Fruit fly (Drosophila melanogaster) whole organism, adult: Measurements from ENCODE around the gene Nckx30C.
A peak's percentile ranks its signal among the peaks of the same experiment; 100 is the strongest.

Experiments used
- CG11617 ChIP-seq: fragments of 200-800 bp; sonication (Bioruptor generic); optimal IDR thresholded peaks from 2 replicates; lab custom pipeline; 2017; ENCODE audit warnings: mild to moderate bottlenecking, missing biosample characterization, missing genetic modification reagents, missing genetic modification characterization
- CG12768 ChIP-seq: fragments of 200-800 bp; sonication (Bioruptor generic); optimal IDR thresholded peaks from 2 replicates; lab custom pipeline; 2017; ENCODE audit warnings: missing biosample characterization, missing genetic modification characterization, mild to moderate bottlenecking, moderate library complexity, missing genetic modification reagents
- CG14711 ChIP-seq: fragments of 200-800 bp; sonication (Bioruptor generic); optimal IDR thresholded peaks from 2 replicates; lab custom pipeline; 2018; ENCODE audit warnings: missing biosample characterization, mild to moderate bottlenecking, missing genetic modification characterization, moderate library complexity
- CG1620 ChIP-seq: fragments of 200-800 bp; sonication (Bioruptor generic); optimal IDR thresholded peaks from 2 replicates; lab custom pipeline; 2016; ENCODE audit warnings: missing biosample characterization, missing genetic modification characterization
- CG33017 ChIP-seq: fragments of 200-800 bp; sonication (Bioruptor generic); optimal IDR thresholded peaks from 2 replicates; lab custom pipeline; 2018; ENCODE audit warnings: missing biosample characterization, mild to moderate bottlenecking, missing genetic modification characterization, moderate library complexity
- CG5204 ChIP-seq: fragments of 200-800 bp; sonication (Bioruptor generic); optimal IDR thresholded peaks from 2 replicates; lab custom pipeline; 2016; ENCODE audit warnings: missing biosample characterization, missing genetic modification characterization
- CG7045 ChIP-seq: fragments of 200-800 bp; sonication (Bioruptor generic); optimal IDR thresholded peaks from 2 replicates; lab custom pipeline; 2017; ENCODE audit warnings: missing biosample characterization, mild to moderate bottlenecking, missing genetic modification characterization
- CG7101 ChIP-seq: fragments of 200-800 bp; sonication (Bioruptor generic); optimal IDR thresholded peaks from 2 replicates; lab custom pipeline; 2018; ENCODE audit warnings: missing biosample characterization, mild to moderate bottlenecking, missing genetic modification characterization, moderate library complexity
- Clk ChIP-seq: fragments of 200-800 bp; sonication (Bioruptor generic); optimal IDR thresholded peaks from 2 replicates; lab custom pipeline; 2017; ENCODE audit warnings: missing biosample characterization, missing genetic modification characterization
- Crg-1 ChIP-seq: fragments of 200-800 bp; sonication (Bioruptor generic); optimal IDR thresholded peaks from 2 replicates; lab custom pipeline; 2016; ENCODE audit warnings: missing biosample characterization, missing genetic modification characterization
- Hr96 ChIP-seq: fragments of 200-800 bp; sonication (Bioruptor generic); optimal IDR thresholded peaks from 2 replicates; lab custom pipeline; 2016; ENCODE audit warnings: missing biosample characterization, missing genetic modification characterization
- Mnt ChIP-seq: fragments of 200-800 bp; sonication (Bioruptor generic); optimal IDR thresholded peaks from 2 replicates; lab custom pipeline; 2016; ENCODE audit warnings: missing biosample characterization, mild to moderate bottlenecking, missing genetic modification characterization
- bab1 ChIP-seq: fragments of 200-800 bp; sonication (Bioruptor generic); optimal IDR thresholded peaks from 3 replicates; lab custom pipeline; 2019; ENCODE audit warnings: missing biosample characterization, mild to moderate bottlenecking, missing genetic modification characterization, moderate library complexity
- cic ChIP-seq: fragments of 200-800 bp; sonication (Bioruptor generic); optimal IDR thresholded peaks from 2 replicates; lab custom pipeline; 2017; ENCODE audit warnings: missing biosample characterization, mild to moderate bottlenecking, missing genetic modification characterization, moderate library complexity
- cnc ChIP-seq, 2 experiments: fragments of >200 bp; optimal IDR thresholded peaks; 2 replicates each; lab custom pipeline; 2017
- kay ChIP-seq: fragments of 200-800 bp; sonication (Bioruptor generic); peaks from one replicate; lab custom pipeline; 2016; ENCODE audit warnings: missing biosample characterization, missing genetic modification characterization, borderline replicate concordance
- ovo ChIP-seq: fragments of 200-800 bp; sonication (Bioruptor generic); optimal IDR thresholded peaks from 2 replicates; lab custom pipeline; 2016; ENCODE audit warnings: missing biosample characterization, missing genetic modification characterization
- pad ChIP-seq: fragments of 200-800 bp; sonication (Bioruptor generic); optimal IDR thresholded peaks from 3 replicates; lab custom pipeline; 2017; ENCODE audit warnings: missing biosample characterization, missing genetic modification characterization, mild to moderate bottlenecking, moderate library complexity, missing genetic modification reagents
- tj ChIP-seq: fragments of 200-800 bp; sonication (Bioruptor generic); optimal IDR thresholded peaks from 3 replicates; lab custom pipeline; 2017; ENCODE audit warnings: missing biosample characterization, mild to moderate bottlenecking, missing genetic modification characterization, moderate library complexity
- toe ChIP-seq: fragments of 200-800 bp; sonication (Bioruptor generic); optimal IDR thresholded peaks from 2 replicates; lab custom pipeline; 2016; ENCODE audit warnings: missing biosample characterization, missing genetic modification characterization

The Nckx30C gene

DNA sequence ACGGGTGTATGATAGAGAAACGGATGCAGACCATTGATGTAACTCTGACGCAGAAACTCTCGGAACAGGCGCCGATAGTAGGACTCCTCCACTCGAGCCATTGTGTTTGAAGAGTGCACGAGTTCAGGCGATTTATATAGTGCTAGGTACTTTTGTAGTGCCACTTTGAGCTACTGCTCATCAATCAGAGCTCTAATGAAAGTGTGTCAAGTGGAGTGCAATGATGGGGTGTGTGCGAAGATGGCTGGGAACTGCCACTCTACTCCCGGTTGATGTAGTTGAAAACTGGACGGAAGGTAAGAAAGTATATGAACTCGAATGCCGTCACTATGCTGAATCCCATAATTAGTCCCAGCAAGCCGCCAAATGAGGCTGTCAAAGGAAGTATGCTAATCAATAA lies 24.6 kb upstream of the Nckx30C start, which contains the start of gene ppk18:
Gene ppk18 (minus strand): TSS at position 101 of the 400 bp plus-strand sequence.
- TF ChIP-seq kay (GFP tag; lab: Kevin White, UChicago) (no peak), bab1 (GFP tag; lab: Kevin White, UChicago) (no peak), tj (GFP tag; lab: Kevin White, UChicago) (no peak), CG11617 (GFP tag; lab: Kevin White, UChicago) (no peak), toe (GFP tag; lab: Kevin White, UChicago) (no peak)

DNA sequence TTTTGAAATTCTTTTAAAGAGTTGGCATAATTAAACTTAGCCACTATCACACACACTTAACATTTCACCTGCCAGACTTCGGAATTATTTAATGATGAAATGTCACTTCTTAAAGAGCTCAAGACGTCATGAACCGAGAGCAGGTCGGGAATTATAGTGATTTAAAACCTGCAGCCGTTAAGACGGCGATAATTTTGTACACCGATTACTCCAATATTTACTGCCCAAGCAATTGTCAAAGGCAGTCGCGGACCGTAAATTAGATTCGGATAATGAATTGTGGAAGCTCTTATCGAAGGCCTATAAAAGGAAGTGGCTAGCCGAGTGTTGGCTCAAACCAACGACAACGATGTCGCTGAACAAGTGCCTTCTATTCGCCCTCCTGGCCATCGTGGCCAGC lies 22.4 kb upstream of the Nckx30C start, which contains the start of gene CG17633:
Gene CG17633 (plus strand): TSS at position 326 of the 400 bp plus-strand sequence.
- TF ChIP-seq bab1 (GFP tag; lab: Kevin White, UChicago) (no peak), CG5204 (GFP tag; lab: Kevin White, UChicago) (no peak), Mnt (GFP tag; lab: Kevin White, UChicago) (no peak)

DNA sequence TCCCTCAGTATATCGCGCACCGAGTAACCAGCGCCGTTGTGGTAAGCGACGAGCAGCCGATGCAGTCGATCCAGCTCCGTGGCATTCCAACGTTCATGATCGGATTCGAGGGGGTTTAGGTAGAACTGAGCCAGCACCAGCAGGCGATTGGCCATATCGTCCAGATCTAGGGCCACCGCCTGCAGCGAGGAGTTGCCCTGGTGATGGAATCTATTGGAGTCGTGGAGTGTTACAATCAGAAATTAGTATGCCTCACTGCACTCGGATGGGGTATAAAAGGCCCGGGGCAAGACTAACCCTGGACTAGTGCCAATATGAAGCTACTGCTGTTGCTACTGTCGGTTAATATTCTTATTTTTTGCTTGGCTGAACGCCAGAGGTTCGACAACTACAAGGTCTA lies 20.5 kb upstream of the Nckx30C start, which contains the start of gene CG4017:
Gene CG4017 (plus strand): TSS at position 301 of the 400 bp plus-strand sequence.
- TF ChIP-seq CG1620 (no peak), CG7101 (tag; lab: Kevin White, UChicago) (no peak), CG14711 (tag; lab: Kevin White, UChicago) (no peak), kay (GFP tag; lab: Kevin White, UChicago) (no peak), cnc (optimal IDR thresholded peaks at IDR 0.05; lab: Kevin White, UChicago) (no peak)

DNA sequence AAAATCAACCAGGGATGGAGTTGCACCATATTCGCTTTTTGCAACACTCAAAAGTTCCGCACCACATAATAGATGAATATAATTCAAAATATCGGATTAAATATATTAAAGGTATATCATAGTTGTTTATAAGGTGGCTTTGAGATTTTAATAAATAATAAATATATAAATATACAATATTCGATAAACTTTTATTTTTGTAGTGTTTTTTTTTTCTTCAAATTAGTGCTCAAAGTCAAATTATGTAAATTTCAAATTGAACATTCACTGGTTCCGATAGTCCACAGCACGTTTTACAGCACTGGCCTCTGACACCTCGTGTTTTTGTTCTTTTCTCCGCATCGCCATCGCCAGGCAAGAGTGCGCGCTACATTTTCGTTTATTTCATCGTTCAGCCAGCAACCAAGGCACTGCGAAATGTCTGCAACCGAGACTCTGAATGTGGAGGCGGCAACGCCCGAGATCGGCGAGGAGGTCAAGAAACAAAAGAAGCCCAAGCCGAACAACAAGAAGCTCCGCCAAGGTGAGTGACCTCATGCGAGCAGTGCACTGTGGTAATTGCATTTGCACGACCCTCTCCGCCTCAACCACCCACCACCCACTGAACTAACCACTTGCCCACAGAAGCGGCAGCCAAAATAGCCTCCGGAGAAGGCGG lies 17.0 kb upstream of the Nckx30C start, which contains the start of the genes Taf11 and und:
Gene Taf11 (minus strand): TSS at position 51 of the 658 bp plus-strand sequence.
Gene und (plus strand): TSS at position 158 of the 658 bp plus-strand sequence.
- TF ChIP-seq cic (GFP tag; lab: Kevin White, UChicago): peak; percentile 30
- TF ChIP-seq CG7045 (GFP tag; lab: Kevin White, UChicago): peak; percentile 78
- no peak for TF ChIP-seq cnc (optimal IDR thresholded peaks at IDR 0.05; lab: Kevin White, UChicago)
- TF ChIP-seq bab1 (GFP tag; lab: Kevin White, UChicago): peak; percentile 17
- peak; percentile 44 for TF ChIP-seq CG1620
- TF ChIP-seq Hr96 (GFP tag; lab: Kevin White, UChicago): peak; percentile 39
- peak; percentile 27 for TF ChIP-seq ovo (GFP tag; lab: Kevin White, UChicago)
- TF ChIP-seq Mnt (GFP tag; lab: Kevin White, UChicago): peak; percentile 80
- TF ChIP-seq CG33017 (tag; lab: Kevin White, UChicago): peak; percentile 13
- peak; percentile 51 for TF ChIP-seq CG14711 (tag; lab: Kevin White, UChicago)
- TF ChIP-seq Clk (GFP tag; lab: Kevin White, UChicago): peak; percentile 0
- TF ChIP-seq Crg-1 (GFP tag; lab: Kevin White, UChicago): peak; percentile 78
- peak; percentile 71 for TF ChIP-seq CG12768
- no peak for TF ChIP-seq kay (GFP tag; lab: Kevin White, UChicago)
- TF ChIP-seq toe (GFP tag; lab: Kevin White, UChicago): peak; percentile 54
- no peak for TF ChIP-seq CG5204 (GFP tag; lab: Kevin White, UChicago)
- TF ChIP-seq CG7101 (tag; lab: Kevin White, UChicago): peak; percentile 42
- peak; percentile 74 for TF ChIP-seq pad (GFP tag; lab: Kevin White, UChicago)
- peak; percentile 53 for TF ChIP-seq CG11617 (GFP tag; lab: Kevin White, UChicago)
- TF ChIP-seq tj (GFP tag; lab: Kevin White, UChicago): no peak

DNA sequence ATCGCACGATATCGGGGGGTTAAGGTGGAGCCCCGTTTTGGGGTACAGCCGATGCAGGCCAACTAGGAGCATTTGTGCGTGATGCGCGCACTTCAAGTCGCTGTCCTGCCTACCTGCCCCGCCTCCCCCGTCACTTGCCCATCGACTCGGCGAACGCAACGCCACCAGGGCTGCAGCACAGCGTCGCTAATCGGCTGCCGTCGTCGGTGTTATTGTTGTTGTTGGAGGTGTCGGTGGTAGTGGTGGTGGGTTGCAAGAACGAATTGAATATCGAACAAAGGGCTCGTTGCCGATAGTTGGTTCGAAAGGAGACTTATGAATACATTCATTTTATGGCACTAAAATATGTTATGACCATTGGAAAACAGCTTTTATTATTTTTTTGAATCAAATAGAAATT lies 12.6 kb upstream of the Nckx30C start:
- no peak for TF ChIP-seq kay (GFP tag; lab: Kevin White, UChicago)
- TF ChIP-seq ovo (GFP tag; lab: Kevin White, UChicago): peak; percentile 8
- TF ChIP-seq CG1620: no peak
- peak; percentile 73 for TF ChIP-seq Hr96 (GFP tag; lab: Kevin White, UChicago)
- TF ChIP-seq CG12768: no peak
- peak; percentile 56 for TF ChIP-seq CG5204 (GFP tag; lab: Kevin White, UChicago)
- TF ChIP-seq toe (GFP tag; lab: Kevin White, UChicago): peak; percentile 73
- TF ChIP-seq CG33017 (tag; lab: Kevin White, UChicago): peak; percentile 55
- TF ChIP-seq pad (GFP tag; lab: Kevin White, UChicago): no peak
- peak; percentile 37 for TF ChIP-seq CG14711 (tag; lab: Kevin White, UChicago)
- TF ChIP-seq bab1 (GFP tag; lab: Kevin White, UChicago): peak; percentile 46
- peak; percentile 46 for TF ChIP-seq Mnt (GFP tag; lab: Kevin White, UChicago)
- TF ChIP-seq cic (GFP tag; lab: Kevin White, UChicago): no peak
- TF ChIP-seq CG7045 (GFP tag; lab: Kevin White, UChicago): peak; percentile 21
- peak; percentile 55 for TF ChIP-seq CG7101 (tag; lab: Kevin White, UChicago)
- TF ChIP-seq Clk (GFP tag; lab: Kevin White, UChicago): peak; percentile 41
- no peak for TF ChIP-seq tj (GFP tag; lab: Kevin White, UChicago)
- peak; percentile 18 for TF ChIP-seq CG11617 (GFP tag; lab: Kevin White, UChicago)
- TF ChIP-seq Crg-1 (GFP tag; lab: Kevin White, UChicago): no peak
- no peak for TF ChIP-seq cnc (optimal IDR thresholded peaks at IDR 0.05; lab: Kevin White, UChicago)
